Fruit fly (Drosophila melanogaster) whole organism, embryonic: ENCODE data around the gene Spn27A.

ENCODE experiments used
- Ada2b ChIP-seq: fragments of 200-800 bp; sonication (Bioruptor generic); IDR thresholded peaks from 2 replicates; pipeline ENCODE4 v1.3.6; 2022; ENCODE audit warnings: missing biosample characterization, missing genetic modification characterization
- B-H2 ChIP-seq: fragments of 200-800 bp; sonication (Bioruptor generic); optimal IDR thresholded peaks from 2 replicates; lab custom pipeline; 2018; ENCODE audit warnings: missing biosample characterization, mild to moderate bottlenecking, missing genetic modification characterization
- Bgb ChIP-seq: fragments of 200-800 bp; sonication (Bioruptor generic); IDR thresholded peaks from 2 replicates; pipeline ENCODE4 v1.3.6; 2022; ENCODE audit warnings: missing biosample characterization, missing genetic modification characterization; ENCODE audit not compliant: partially characterized antibody
- CG10147 ChIP-seq: fragments of 200-800 bp; sonication (Bioruptor generic); optimal IDR thresholded peaks from 2 replicates; lab custom pipeline; 2019; ENCODE audit warnings: missing biosample characterization, mild to moderate bottlenecking, missing genetic modification characterization, moderate library complexity
- CG10543 ChIP-seq: fragments of 200-800 bp; sonication (Bioruptor generic); optimal IDR thresholded peaks from 3 replicates; lab custom pipeline; 2017; ENCODE audit warnings: missing biosample characterization, mild to moderate bottlenecking, missing genetic modification characterization, moderate library complexity
- CG12236 ChIP-seq: fragments of 200-800 bp; sonication (Bioruptor generic); optimal IDR thresholded peaks from 2 replicates; lab custom pipeline; 2016; ENCODE audit warnings: missing biosample characterization, missing genetic modification characterization
- CG13123 ChIP-seq: fragments of 200-800 bp; sonication (Bioruptor generic); optimal IDR thresholded peaks from 2 replicates; lab custom pipeline; 2016; ENCODE audit warnings: missing biosample characterization, missing genetic modification characterization
- CG13296 ChIP-seq: fragments of 200-800 bp; sonication (Bioruptor generic); optimal IDR thresholded peaks from 3 replicates; lab custom pipeline; 2018; ENCODE audit warnings: missing biosample characterization, mild to moderate bottlenecking, missing genetic modification characterization
- CG15514 ChIP-seq: fragments of 200-800 bp; sonication (Bioruptor generic); optimal IDR thresholded peaks from 3 replicates; lab custom pipeline; 2017; ENCODE audit warnings: missing biosample characterization, missing genetic modification characterization, mild to moderate bottlenecking, moderate library complexity, missing genetic modification reagents
- CG15601 ChIP-seq: fragments of 200-800 bp; sonication (Bioruptor generic); optimal IDR thresholded peaks from 3 replicates; lab custom pipeline; 2019; ENCODE audit warnings: missing biosample characterization, mild to moderate bottlenecking, missing genetic modification characterization, moderate library complexity
- CG1832 ChIP-seq: fragments of 200-800 bp; sonication (Bioruptor generic); optimal IDR thresholded peaks from 2 replicates; lab custom pipeline; 2017; ENCODE audit warnings: missing biosample characterization, mild to moderate bottlenecking, missing genetic modification characterization, inconsistent platforms
- CG34376 ChIP-seq: fragments of 200-800 bp; sonication (Bioruptor generic); optimal IDR thresholded peaks from 2 replicates; lab custom pipeline; 2018; ENCODE audit warnings: missing biosample characterization, mild to moderate bottlenecking, missing genetic modification characterization
- CG3847 ChIP-seq: fragments of 200-800 bp; sonication (Bioruptor generic); IDR thresholded peaks from 2 replicates; pipeline ENCODE4 v1.3.6; 2022; ENCODE audit warnings: missing biosample characterization, missing genetic modification characterization
- CG4730 ChIP-seq: fragments of 200-800 bp; sonication (Bioruptor generic); IDR thresholded peaks from 2 replicates; pipeline ENCODE4 v1.3.6; 2022; ENCODE audit warnings: missing biosample characterization, missing genetic modification characterization
- CG5953 ChIP-seq: fragments of 200-800 bp; sonication (Bioruptor generic); IDR thresholded peaks from 2 replicates; pipeline ENCODE4 v1.3.6; 2022; ENCODE audit warnings: missing biosample characterization, missing genetic modification characterization
- CG7987 ChIP-seq: fragments of 200-800 bp; sonication (Bioruptor generic); optimal IDR thresholded peaks from 2 replicates; lab custom pipeline; 2018; ENCODE audit warnings: missing biosample characterization, mild to moderate bottlenecking, missing genetic modification characterization, moderate library complexity
- CrebB ChIP-seq: fragments of 200-800 bp; sonication (Bioruptor generic); optimal IDR thresholded peaks from 3 replicates; lab custom pipeline; 2018; ENCODE audit warnings: missing biosample characterization, mild to moderate bottlenecking, missing genetic modification characterization
- D19A ChIP-seq: fragments of 200-800 bp; optimal IDR thresholded peaks from 3 replicates; lab custom pipeline; 2019; ENCODE audit warnings: missing biosample characterization, mild to moderate bottlenecking, missing genetic modification characterization, moderate library complexity
- Dip2 ChIP-seq: fragments of 200-800 bp; sonication (Bioruptor generic); IDR thresholded peaks from 2 replicates; pipeline ENCODE4 v1.3.6; 2022; ENCODE audit warnings: missing biosample characterization, missing genetic modification characterization
- Fer1 ChIP-seq: fragments of 200-800 bp; sonication (Bioruptor generic); optimal IDR thresholded peaks from 2 replicates; lab custom pipeline; 2017; ENCODE audit warnings: missing biosample characterization, mild to moderate bottlenecking, missing genetic modification characterization
- Med ChIP-seq: fragments of 200-800 bp; sonication (Bioruptor generic); peaks from one replicate; lab custom pipeline; 2016; ENCODE audit warnings: missing biosample characterization, missing genetic modification characterization, mild to moderate bottlenecking, inconsistent platforms, moderate library complexity
- Oli ChIP-seq: fragments of 200-800 bp; sonication (Bioruptor generic); optimal IDR thresholded peaks from 2 replicates; lab custom pipeline; 2018; ENCODE audit warnings: missing biosample characterization, mild to moderate bottlenecking, missing genetic modification characterization, moderate library complexity
- Pdp1 ChIP-seq, 2 experiments: fragments of 200-800 bp; sonication (Bioruptor generic); optimal IDR thresholded peaks; 3 replicates each; lab custom pipeline; 2016; ENCODE audit warnings: missing biosample characterization in 2 of 2, missing genetic modification characterization in 2 of 2, mild to moderate bottlenecking in 1 of 2, moderate library complexity in 1 of 2
- Tbp ChIP-seq: fragments of >200 bp; optimal IDR thresholded peaks from 2 replicates; lab custom pipeline; 2018; ENCODE audit warnings: missing biosample characterization, missing genetic modification characterization
- bsh ChIP-seq, 2 experiments: fragments of 200-800 bp; sonication (Bioruptor generic); optimal IDR thresholded peaks; 2 replicates each; lab custom pipeline; 2017 to 2018; ENCODE audit warnings: mild to moderate bottlenecking in 2 of 2, missing biosample characterization in 2 of 2, missing genetic modification characterization in 2 of 2, moderate library complexity in 1 of 2
- caup ChIP-seq: fragments of 200-800 bp; sonication (Bioruptor generic); optimal IDR thresholded peaks from 3 replicates; lab custom pipeline; 2017; ENCODE audit warnings: missing biosample characterization, mild to moderate bottlenecking, missing genetic modification characterization, moderate library complexity; ENCODE audit not compliant: severe bottlenecking
- cg ChIP-seq: fragments of 200-800 bp; sonication (Bioruptor generic); optimal IDR thresholded peaks from 3 replicates; lab custom pipeline; 2019; ENCODE audit warnings: missing biosample characterization, mild to moderate bottlenecking, missing genetic modification characterization, moderate library complexity
- chif ChIP-seq, 2 experiments: fragments of 200-800 bp; sonication (Bioruptor generic); optimal IDR thresholded peaks; 3 replicates each; lab custom pipeline; 2016; ENCODE audit warnings: missing biosample characterization in 2 of 2, missing genetic modification characterization in 2 of 2
- ewg ChIP-seq: fragments of 200-800 bp; sonication (Bioruptor generic); optimal IDR thresholded peaks from 3 replicates; lab custom pipeline; 2017; ENCODE audit warnings: mild to moderate bottlenecking, missing biosample characterization, missing genetic modification reagents, missing genetic modification characterization
- exex ChIP-seq: fragments of 200-800 bp; sonication (Bioruptor generic); optimal IDR thresholded peaks from 4 replicates; lab custom pipeline; 2018; ENCODE audit warnings: missing biosample characterization, mild to moderate bottlenecking, missing genetic modification characterization, moderate library complexity
- gsb ChIP-seq: fragments of 200-800 bp; sonication (Bioruptor generic); IDR thresholded peaks from 2 replicates; pipeline ENCODE4 v1.3.6; 2022; ENCODE audit warnings: missing biosample characterization, missing genetic modification characterization
- mirr ChIP-seq: fragments of 200-800 bp; sonication (Bioruptor generic); optimal IDR thresholded peaks from 3 replicates; lab custom pipeline; 2018; ENCODE audit warnings: missing biosample characterization, mild to moderate bottlenecking, missing genetic modification characterization
- mld ChIP-seq: fragments of 200-800 bp; sonication (Bioruptor generic); IDR thresholded peaks from 3 replicates; pipeline ENCODE4 v1.3.6; 2022; ENCODE audit warnings: missing biosample characterization, missing genetic modification characterization; ENCODE audit not compliant: partially characterized antibody
- otp ChIP-seq: fragments of 200-800 bp; sonication (Bioruptor generic); IDR thresholded peaks from 3 replicates; pipeline ENCODE4, ENCODE4 v1.3.6; 2022; ENCODE audit warnings: missing biosample characterization, missing genetic modification characterization
- peb ChIP-seq: fragments of 200-800 bp; sonication (Bioruptor generic); IDR thresholded peaks from 2 replicates; pipeline ENCODE4 v1.3.6; 2022; ENCODE audit warnings: missing biosample characterization, missing genetic modification characterization
- pita ChIP-seq: fragments of 200-800 bp; sonication (Bioruptor generic); optimal IDR thresholded peaks from 2 replicates; lab custom pipeline; 2017; ENCODE audit warnings: missing biosample characterization, mild to moderate bottlenecking, missing genetic modification characterization
- slou ChIP-seq: fragments of 200-800 bp; sonication (Bioruptor generic); optimal IDR thresholded peaks from 3 replicates; lab custom pipeline; 2016; ENCODE audit warnings: missing biosample characterization, missing genetic modification characterization
- sug ChIP-seq: fragments of 200-800 bp; optimal IDR thresholded peaks from 2 replicates; lab custom pipeline; 2019; ENCODE audit warnings: missing biosample characterization, mild to moderate bottlenecking, missing genetic modification characterization, moderate library complexity
- tgo ChIP-seq: fragments of 200-800 bp; sonication (Bioruptor generic); IDR thresholded peaks from 3 replicates; pipeline ENCODE4 v1.3.6; 2022; ENCODE audit warnings: missing biosample characterization, missing genetic modification characterization
- wek ChIP-seq: fragments of 200-800 bp; sonication (Bioruptor generic); optimal IDR thresholded peaks from 3 replicates; lab custom pipeline; 2018; ENCODE audit warnings: missing biosample characterization, mild to moderate bottlenecking, missing genetic modification characterization, moderate library complexity

Spn27A gene

DNA sequence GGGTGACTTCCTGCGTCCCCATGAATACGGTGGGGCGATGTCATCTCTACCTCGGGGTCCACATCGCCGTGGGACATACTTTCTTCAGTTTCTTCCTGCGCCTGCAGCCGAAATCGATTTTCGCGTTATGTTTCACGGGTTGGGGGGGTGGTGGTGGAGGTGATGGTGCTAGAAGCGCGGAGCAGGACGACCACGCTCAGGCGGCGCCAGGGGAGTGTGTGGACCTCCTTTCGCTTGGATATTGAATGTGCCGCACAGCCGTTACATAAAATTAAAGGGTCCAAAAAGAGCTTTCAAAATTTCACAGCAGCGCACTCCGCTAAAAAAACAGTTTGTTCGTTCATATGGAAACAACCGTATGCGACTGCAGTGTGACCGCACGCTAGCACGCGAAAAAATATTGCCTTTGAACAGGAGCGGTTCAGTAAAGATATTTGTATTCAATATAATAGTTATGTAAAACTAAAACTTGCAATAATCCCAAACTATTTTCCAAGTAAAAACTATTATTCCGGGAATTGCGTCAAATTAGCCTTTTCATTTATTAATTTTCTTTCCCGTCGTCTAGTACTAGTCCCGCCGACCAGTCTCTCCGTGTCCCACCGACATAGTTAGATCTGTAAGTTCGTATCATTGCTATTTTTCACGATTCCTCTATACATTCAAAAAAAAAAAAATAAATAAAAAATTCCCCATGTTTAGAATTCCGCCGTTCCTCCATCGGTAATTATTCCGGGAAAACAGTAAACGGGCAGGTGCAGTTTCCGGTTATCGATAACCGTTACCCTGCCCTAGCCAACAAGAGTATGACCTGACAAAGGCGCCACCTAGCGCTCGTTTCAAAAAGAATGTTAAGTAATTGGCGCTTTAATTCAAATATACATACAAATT is 11.1 kb upstream of the Spn27A start, which contains the start of gene Nhe3 (continued):
- peak; percentile 60; the same call in 1 of the 2 replicates for TF ChIP-seq Bgb
- no peak for TF ChIP-seq Tbp
- peak; percentile 55 for TF ChIP-seq CG5953 (GFP tag; lab: Robert Waterston, UW)
- TF ChIP-seq slou (GFP tag; lab: Kevin White, UChicago): peak; percentile 49
- TF ChIP-seq D19A (tag; lab: Kevin White, UChicago): no peak
- peak; percentile 60 for TF ChIP-seq gsb (GFP tag; lab: Robert Waterston, UW)
- TF ChIP-seq Fer1 (GFP tag; lab: Kevin White, UChicago): peak; percentile 78
- peak; percentile 69 for TF ChIP-seq CG4730 (GFP tag; lab: Robert Waterston, UW)
- TF ChIP-seq chif (GFP tag; optimal IDR thresholded peaks at IDR 0.05; lab: Kevin White, UChicago): peak; percentile 36 to 85
- TF ChIP-seq CrebB: peak; percentile 65
- peak; percentile 75 for TF ChIP-seq CG10543 (GFP tag; lab: Kevin White, UChicago)
- peak; percentile 7 for TF ChIP-seq pita (GFP tag; lab: Kevin White, UChicago)
- TF ChIP-seq tgo: peak; percentile 82
- peak; percentile 79 for TF ChIP-seq caup (GFP tag; lab: Kevin White, UChicago)
- TF ChIP-seq CG15601 (tag; lab: Kevin White, UChicago): peak; percentile 57
- peak; percentile 35 to 76 for TF ChIP-seq bsh (GFP tag; optimal IDR thresholded peaks at IDR 0.05; lab: Kevin White, UChicago)
- TF ChIP-seq CG10147: peak; percentile 78
- TF ChIP-seq ewg (GFP tag; lab: Kevin White, UChicago): peak; percentile 73
- TF ChIP-seq CG13123 (GFP tag; lab: Kevin White, UChicago): peak; percentile 55
- TF ChIP-seq otp (GFP tag; lab: Robert Waterston, UW): peak; percentile 74
- TF ChIP-seq Dip2: peak; percentile 95
- no peak for TF ChIP-seq wek (GFP tag; lab: Kevin White, UChicago)
- TF ChIP-seq CG7987 (GFP tag; lab: Kevin White, UChicago): no peak
- peak; percentile 66 for TF ChIP-seq Ada2b (GFP tag; lab: Robert Waterston, UW)
- peak; percentile 77 for TF ChIP-seq Oli (tag; lab: Kevin White, UChicago)
- peak; percentile 81 for TF ChIP-seq CG3847 (GFP tag; lab: Robert Waterston, UW)
- TF ChIP-seq CG12236: peak; percentile 26
- peak; percentile 85 to 96 for TF ChIP-seq Pdp1 (GFP tag; optimal IDR thresholded peaks at IDR 0.05; lab: Kevin White, UChicago)
- TF ChIP-seq mld (GFP tag; lab: Robert Waterston, UW): 0 out of 3 replicates have a peak, but pooled peaks have one; percentile 54

DNA sequence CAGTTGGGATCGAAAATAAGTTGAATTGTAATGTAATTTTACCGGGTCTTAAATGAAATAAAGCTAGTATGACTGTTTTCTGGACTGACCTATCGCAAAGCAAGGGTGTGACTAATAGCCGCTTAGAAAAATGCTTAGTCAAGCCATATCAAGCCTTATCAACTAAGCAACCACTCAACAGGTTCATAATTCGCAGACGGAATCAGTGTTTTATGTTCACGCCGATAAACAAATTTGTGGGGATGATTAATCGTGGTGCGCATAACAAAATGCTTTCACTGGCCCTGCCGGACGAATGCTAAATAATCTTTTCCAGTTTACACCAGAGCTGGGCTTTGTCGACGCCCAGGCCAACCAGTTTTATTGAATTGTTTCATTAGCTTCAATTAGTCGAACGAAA is 9.8 kb upstream of the Spn27A start:
- TF ChIP-seq CG15514: peak; percentile 71
- TF ChIP-seq Med (GFP tag; lab: Kevin White, UChicago): peak; percentile 28
- peak; percentile 87 for TF ChIP-seq exex (tag; lab: Kevin White, UChicago)
- TF ChIP-seq sug (tag; lab: Kevin White, UChicago): peak; percentile 61
- TF ChIP-seq mirr (GFP tag; lab: Kevin White, UChicago): peak; percentile 71
- TF ChIP-seq otp (GFP tag; lab: Robert Waterston, UW): 0 out of 3 replicates have a peak, but pooled peaks have one; percentile 41
- TF ChIP-seq peb (GFP tag; lab: Robert Waterston, UW): no peak
- peak in 1 of 2 experiments; percentile 39 for TF ChIP-seq Pdp1 (GFP tag; optimal IDR thresholded peaks at IDR 0.05; lab: Kevin White, UChicago)
- no peak for TF ChIP-seq cg (GFP tag; lab: Kevin White, UChicago)
- peak; percentile 18 for TF ChIP-seq CG13296 (GFP tag; lab: Kevin White, UChicago)
- peak; percentile 74 for TF ChIP-seq CG34376
- no peak for TF ChIP-seq CG1832
- TF ChIP-seq B-H2: peak; percentile 19
